Worm (Caenorhabditis elegans) whole organism, L3 larva: Measurements from ENCODE around the gene C25D7.16.
A peak's percentile ranks its signal among the peaks of the same experiment; 100 is the strongest.

ENCODE experiments used
- ZK546.5 ChIP-seq: sonication (generic microtip); optimal IDR thresholded peaks from 2 replicates; lab custom pipeline; 2017; ENCODE audit warnings: missing biosample characterization, missing genetic modification characterization
- ama-1 ChIP-seq: fragments of 150-350 bp; optimal IDR thresholded peaks from 2 replicates; lab custom pipeline; 2018
- ceh-28 ChIP-seq: fragments of 150-350 bp; optimal IDR thresholded peaks from 2 replicates; lab custom pipeline; 2014; ENCODE audit warnings: missing biosample characterization, missing genetic modification reagents, missing genetic modification characterization
- egl-5 ChIP-seq: fragments of 150-350 bp; optimal IDR thresholded peaks from 2 replicates; lab custom pipeline; 2017; ENCODE audit warnings: missing biosample characterization, missing genetic modification reagents, missing genetic modification characterization, inconsistent platforms
- elt-1 ChIP-seq: fragments of 150-350 bp; optimal IDR thresholded peaks from 2 replicates; lab custom pipeline; 2014; ENCODE audit warnings: missing biosample characterization, missing genetic modification characterization
- elt-2 ChIP-seq: sonication (generic microtip); optimal IDR thresholded peaks from 2 replicates; lab custom pipeline; 2016; ENCODE audit warnings: missing genetic modification reagents, mild to moderate bottlenecking, missing genetic modification characterization, missing compliant biosample characterization
- elt-3 ChIP-seq, 3 experiments: fragments of 150-350 bp in 1 of 3; sonication (generic microtip) in 2 of 3; optimal IDR thresholded peaks; 2 replicates in 2 of 3; 4 replicates in 1 of 3; lab custom pipeline; 2014 to 2017; ENCODE audit warnings: missing biosample characterization in 3 of 3, missing genetic modification characterization in 3 of 3
- hmg-11 ChIP-seq: sonication (generic microtip); optimal IDR thresholded peaks from 2 replicates; lab custom pipeline; 2016; ENCODE audit warnings: missing genetic modification characterization, missing compliant biosample characterization
- lin-15B ChIP-seq: fragments of 150-350 bp; optimal IDR thresholded peaks from 2 replicates; lab custom pipeline; 2014; ENCODE audit warnings: missing biosample characterization, missing genetic modification characterization
- lin-39 ChIP-seq: fragments of 150-350 bp; optimal IDR thresholded peaks from 2 replicates; lab custom pipeline; 2018; ENCODE audit warnings: missing biosample characterization, missing genetic modification reagents, missing genetic modification characterization
- lsy-12 ChIP-seq: sonication (generic microtip); optimal IDR thresholded peaks from 2 replicates; lab custom pipeline; 2016; ENCODE audit warnings: mild to moderate bottlenecking, missing genetic modification characterization, missing compliant biosample characterization
- mml-1 ChIP-seq: fragments of 150-350 bp; sonication (generic microtip); optimal IDR thresholded peaks from 3 replicates; lab custom pipeline; 2014; ENCODE audit warnings: missing biosample characterization, missing genetic modification characterization
- nfya-1 ChIP-seq: sonication (generic microtip); optimal IDR thresholded peaks from 2 replicates; lab custom pipeline; 2017; ENCODE audit warnings: missing genetic modification characterization, mild to moderate bottlenecking, missing compliant biosample characterization, antibody characterized with exemption, moderate library complexity; ENCODE audit not compliant: insufficient read depth
- nhr-12 ChIP-seq: fragments of 150-350 bp; optimal IDR thresholded peaks from 2 replicates; lab custom pipeline; 2014; ENCODE audit warnings: missing biosample characterization, missing genetic modification characterization
- nhr-23 ChIP-seq: fragments of 150-350 bp; optimal IDR thresholded peaks from 2 replicates; lab custom pipeline; 2014; ENCODE audit warnings: missing biosample characterization, missing genetic modification reagents, missing genetic modification characterization
- nhr-25 ChIP-seq: sonication (generic microtip); optimal IDR thresholded peaks from 2 replicates; lab custom pipeline; 2017; ENCODE audit warnings: missing biosample characterization, missing genetic modification characterization
- nhr-28 ChIP-seq: fragments of 150-350 bp; optimal IDR thresholded peaks from 2 replicates; lab custom pipeline; 2014; ENCODE audit warnings: missing biosample characterization, missing genetic modification characterization
- nhr-43 ChIP-seq: sonication (generic microtip); optimal IDR thresholded peaks from 2 replicates; lab custom pipeline; 2016; ENCODE audit warnings: mild to moderate bottlenecking, missing genetic modification characterization, missing compliant biosample characterization; ENCODE audit not compliant: poor library complexity, severe bottlenecking
- nhr-67 ChIP-seq: fragments of 150-350 bp; optimal IDR thresholded peaks from 2 replicates; lab custom pipeline; 2014; ENCODE audit warnings: missing biosample characterization, missing genetic modification characterization
- nhr-76 ChIP-seq: fragments of 150-350 bp; sonication (generic microtip); optimal IDR thresholded peaks from 5 replicates; lab custom pipeline; 2014; ENCODE audit warnings: missing biosample characterization, missing genetic modification characterization
- nhr-77 ChIP-seq: fragments of 150-350 bp; optimal IDR thresholded peaks from 2 replicates; lab custom pipeline; 2014; ENCODE audit warnings: missing biosample characterization, missing genetic modification characterization
- pha-4 ChIP-seq: fragments of 150-350 bp; optimal IDR thresholded peaks from 2 replicates; lab custom pipeline; 2014; ENCODE audit warnings: missing biosample characterization, missing genetic modification reagents, missing genetic modification characterization
- pqm-1 ChIP-seq: fragments of 150-350 bp; optimal IDR thresholded peaks from 2 replicates; lab custom pipeline; 2017; ENCODE audit warnings: missing biosample characterization, missing genetic modification characterization, inconsistent platforms
- sea-2 ChIP-seq: fragments of 150-350 bp; sonication (generic microtip); optimal IDR thresholded peaks from 4 replicates; lab custom pipeline; 2014; ENCODE audit warnings: missing biosample characterization, missing genetic modification reagents, missing genetic modification characterization
- skn-1 ChIP-seq: fragments of 150-350 bp; optimal IDR thresholded peaks from 2 replicates; lab custom pipeline; 2014; ENCODE audit warnings: missing biosample characterization, missing genetic modification characterization
- snpc-4 ChIP-seq: fragments of 150-350 bp; optimal IDR thresholded peaks from 2 replicates; lab custom pipeline; 2014; ENCODE audit warnings: missing biosample characterization, missing genetic modification characterization
- unc-62 ChIP-seq: fragments of 150-350 bp; sonication (generic microtip); optimal IDR thresholded peaks from 4 replicates; lab custom pipeline; 2014; ENCODE audit warnings: missing biosample characterization, missing genetic modification reagents, missing genetic modification characterization
- zag-1 ChIP-seq: fragments of 150-350 bp; optimal IDR thresholded peaks from 2 replicates; lab custom pipeline; 2014; ENCODE audit warnings: missing biosample characterization, missing genetic modification characterization
- ztf-11 ChIP-seq: fragments of 150-350 bp; optimal IDR thresholded peaks from 2 replicates; lab custom pipeline; 2014; ENCODE audit warnings: missing biosample characterization, missing genetic modification characterization

C25D7.16 gene

DNA sequence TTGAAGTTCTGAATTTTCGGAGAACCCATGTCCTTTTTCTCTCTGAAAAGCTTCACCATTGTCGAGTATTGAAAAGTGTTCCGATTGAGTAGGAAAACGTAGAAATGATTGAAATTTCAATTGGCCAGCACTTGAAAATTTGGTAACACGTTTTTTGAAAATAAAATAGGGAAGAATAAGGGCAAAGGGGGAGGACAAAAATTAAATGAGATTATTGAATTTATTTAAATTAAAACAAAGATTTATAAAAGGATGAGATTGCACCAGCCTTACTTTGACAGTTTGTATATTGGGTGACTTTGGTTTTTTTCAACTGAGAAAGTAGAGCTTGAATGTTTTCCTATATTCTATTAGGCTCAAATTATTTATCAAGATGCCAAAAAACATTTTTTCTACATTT is 41.8 kb upstream of the C25D7.16 start, which contains the start of gene obr-2:
Gene obr-2 (minus strand): TSS at position 101 of the 400 bp plus-strand sequence.
- TF ChIP-seq ZK546.5 (tag; lab: Kevin White, UChicago) (no peak), hmg-11 (tag; lab: Kevin White, UChicago) (no peak), ztf-11 (tag; lab: Kevin White, UChicago) (no peak), elt-3 (tag; optimal IDR thresholded peaks at IDR 0.05; lab: Kevin White, UChicago) (no peak), pha-4 (tag; lab: Kevin White, UChicago) (no peak), skn-1 (tag; lab: Kevin White, UChicago) (no peak), ceh-28 (no peak), sea-2 (GFP tag; lab: Kevin White, UChicago) (no peak), lin-39 (tag; lab: Kevin White, UChicago) (no peak), nhr-77 (tag; lab: Kevin White, UChicago) (no peak), unc-62 (GFP tag; lab: Kevin White, UChicago) (no peak), mml-1 (tag; lab: Kevin White, UChicago) (no peak), pqm-1 (tag; lab: Kevin White, UChicago) (no peak), nfya-1 (no peak)

DNA sequence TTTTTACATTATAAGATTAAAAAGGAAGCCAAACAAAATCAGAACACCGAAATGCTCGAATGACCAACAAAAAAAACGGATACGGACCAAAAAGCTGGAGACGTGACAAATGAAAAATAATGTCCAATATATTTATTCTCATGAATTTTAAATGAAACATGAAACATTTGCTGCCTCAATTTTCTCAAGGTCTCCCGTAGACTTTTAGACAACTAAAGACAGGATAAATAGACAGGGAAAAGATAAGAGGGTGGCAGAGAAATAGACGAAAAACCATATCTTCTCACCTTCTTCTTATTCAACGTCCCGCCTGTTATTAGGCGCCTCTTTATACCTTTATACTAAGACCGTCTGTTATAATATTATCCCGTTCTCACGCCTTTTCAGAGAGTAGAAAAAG is 40.2 kb upstream of the C25D7.16 start:
- no peak for TF ChIP-seq nhr-77 (tag; lab: Kevin White, UChicago)
- peak; percentile 69 for TF ChIP-seq nhr-25 (tag; lab: Kevin White, UChicago)

DNA sequence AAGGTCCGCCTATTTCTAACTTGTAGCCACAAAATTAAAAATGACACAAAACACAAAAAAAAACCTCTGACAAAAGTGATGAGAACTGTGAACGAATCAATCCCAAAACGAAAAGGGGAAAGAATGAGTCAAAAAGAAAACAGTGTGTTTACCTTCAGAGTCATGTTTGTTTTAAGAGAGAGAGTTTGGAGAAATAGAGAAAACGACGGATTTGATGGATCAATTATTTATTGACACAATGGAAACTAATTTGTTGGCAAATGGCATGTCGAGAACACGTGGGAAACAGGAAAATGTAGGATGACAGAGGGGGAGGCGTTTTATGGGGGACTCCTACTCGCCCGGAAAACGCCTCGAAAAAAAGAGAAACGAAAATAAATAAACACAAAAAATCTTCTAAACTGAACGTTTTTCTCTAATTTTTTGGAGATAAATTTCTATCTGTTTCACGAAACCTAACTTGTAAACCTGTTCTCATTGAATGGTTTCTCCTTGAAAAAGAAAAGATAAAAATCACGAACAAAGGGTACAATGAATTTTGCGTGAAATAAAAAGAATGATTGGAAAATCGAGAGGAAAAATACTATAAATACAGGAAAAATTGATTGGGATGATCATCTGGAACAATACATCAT is 39.1 kb upstream of the C25D7.16 start:
- TF ChIP-seq pha-4 (tag; lab: Kevin White, UChicago) (peak; percentile 94), ztf-11 (tag; lab: Kevin White, UChicago) (no peak), lin-15B (no peak), egl-5 (tag; lab: Kevin White, UChicago) (peak; percentile 1), pqm-1 (tag; lab: Kevin White, UChicago) (no peak), nhr-25 (tag; lab: Kevin White, UChicago) (peak; percentile 19), nhr-43 (tag; lab: Kevin White, UChicago) (no peak), ceh-28 (no peak)

DNA sequence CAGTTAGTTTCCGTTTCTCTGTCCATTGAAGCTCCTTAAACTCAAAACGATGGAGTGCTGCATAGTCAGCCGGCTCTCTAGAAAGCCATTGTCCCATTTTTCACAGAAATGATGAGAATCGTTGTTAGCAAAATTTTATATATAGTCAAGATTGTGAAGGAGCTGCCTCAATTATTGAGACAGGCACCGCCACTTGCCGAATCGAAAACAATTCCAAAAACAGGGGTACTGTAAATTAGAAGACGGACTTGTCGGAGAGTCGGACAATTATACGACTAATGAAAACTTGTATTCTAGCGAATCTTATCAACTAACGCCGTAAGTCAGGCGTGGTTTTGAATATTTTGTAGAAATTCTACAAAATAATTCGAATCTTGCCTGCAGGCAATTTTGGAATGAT is 35.7 kb upstream of the C25D7.16 start, which contains the start of gene F14H8.2:
Gene F14H8.2 (minus strand): TSS at position 101 of the 400 bp plus-strand sequence.
- TF ChIP-seq nhr-67 (tag; lab: Kevin White, UChicago) (no peak), ztf-11 (tag; lab: Kevin White, UChicago) (no peak), nfya-1 (no peak), sea-2 (GFP tag; lab: Kevin White, UChicago) (no peak), unc-62 (GFP tag; lab: Kevin White, UChicago) (no peak), nhr-28 (no peak)

DNA sequence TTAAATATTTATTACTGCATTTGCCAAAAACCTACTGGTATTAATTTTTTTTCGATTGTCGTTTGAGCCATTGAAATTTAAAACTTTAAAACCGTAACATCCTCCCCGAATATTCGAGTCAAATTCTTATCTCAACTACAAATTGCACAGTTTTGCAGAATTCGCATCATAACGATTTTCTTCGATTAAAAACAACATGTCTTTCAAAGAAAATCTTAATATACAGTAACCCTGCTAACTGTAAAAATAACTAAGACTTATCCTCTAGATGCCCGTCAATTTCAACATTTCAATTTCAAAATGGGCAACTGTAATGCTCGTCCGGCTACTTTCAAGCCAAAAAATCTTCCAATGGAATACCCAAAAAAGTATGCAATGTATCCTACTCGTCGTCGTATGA is 35.2 kb upstream of the C25D7.16 start, which contains the start of gene F14H8.5:
Gene F14H8.5 (plus strand): TSS at position 301 of the 400 bp plus-strand sequence.
- TF ChIP-seq sea-2 (GFP tag; lab: Kevin White, UChicago) (no peak), nhr-77 (tag; lab: Kevin White, UChicago) (no peak)

DNA sequence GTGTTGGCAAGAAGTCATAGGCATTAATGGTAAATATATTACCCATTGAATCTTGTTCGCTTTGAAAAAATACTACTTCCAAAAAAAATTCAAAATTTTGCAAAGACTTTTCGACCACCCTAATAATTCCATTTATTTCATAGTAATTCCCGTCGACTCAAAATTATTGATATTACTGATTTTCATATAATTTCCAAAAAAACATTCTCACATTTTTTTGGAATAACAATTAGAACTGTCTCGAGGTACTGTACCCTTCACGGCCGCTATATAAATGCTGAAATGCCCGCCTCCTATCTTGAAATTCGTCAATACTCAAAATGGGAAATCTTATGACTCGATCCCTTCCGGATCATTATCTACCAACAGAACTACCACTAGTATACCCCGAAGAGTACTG is 32.4 kb upstream of the C25D7.16 start, which contains the start of gene F14H8.4:
Gene F14H8.4 (plus strand): TSS at position 301 of the 400 bp plus-strand sequence.
- TF ChIP-seq nhr-43 (tag; lab: Kevin White, UChicago) (no peak), nhr-76 (tag; lab: Kevin White, UChicago) (no peak), hmg-11 (tag; lab: Kevin White, UChicago) (no peak), ama-1 (no peak), nhr-12 (no peak), nhr-67 (tag; lab: Kevin White, UChicago) (no peak), nhr-28 (no peak), zag-1 (tag; lab: Kevin White, UChicago) (no peak), elt-1 (tag; lab: Kevin White, UChicago) (no peak)

DNA sequence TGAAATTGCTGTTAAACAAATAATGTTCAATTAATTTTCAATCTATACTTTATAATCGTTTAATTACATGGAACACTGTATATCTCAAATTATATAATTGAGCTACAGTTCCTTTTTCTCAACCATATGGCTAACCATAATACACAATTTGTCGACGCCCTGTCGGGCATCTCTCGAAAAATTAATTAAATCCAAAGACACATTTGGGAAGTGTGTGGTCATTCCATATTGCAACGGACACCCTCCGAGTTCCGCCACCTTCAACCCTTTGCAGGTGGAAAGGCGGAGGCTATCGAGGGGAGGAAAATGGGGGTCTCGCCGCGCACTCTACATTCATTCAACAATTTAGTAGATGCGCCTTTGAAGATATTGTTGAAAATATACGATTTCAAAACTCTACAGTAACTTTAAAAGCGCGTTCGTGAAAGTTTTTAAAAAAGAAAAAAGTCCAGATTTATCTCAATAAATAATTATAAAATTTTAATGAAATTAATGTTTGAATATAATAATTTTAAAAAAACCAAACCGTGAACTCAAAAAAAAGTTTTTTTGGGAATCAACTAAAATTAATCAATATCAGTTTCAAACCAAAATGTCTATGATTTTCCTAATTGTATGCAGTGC is 27.0 kb upstream of the C25D7.16 start, which contains the start of gene F14H8.8:
Gene F14H8.8 (plus strand): TSS at position 574 of the 624 bp plus-strand sequence.
- TF ChIP-seq nhr-23 (tag; lab: Kevin White, UChicago) (peak; percentile 23), snpc-4 (tag; lab: Kevin White, UChicago) (peak; percentile 93), unc-62 (GFP tag; lab: Kevin White, UChicago) (no peak), nhr-25 (tag; lab: Kevin White, UChicago) (peak; percentile 62), nhr-67 (tag; lab: Kevin White, UChicago) (no peak), elt-2 (tag; lab: Kevin White, UChicago) (no peak), lsy-12 (no peak), nhr-43 (tag; lab: Kevin White, UChicago) (peak; percentile 3), lin-15B (peak; percentile 6), nfya-1 (peak; percentile 32)
